Worm (Caenorhabditis elegans) whole organism, L1 larva: Measurements from ENCODE around the gene C08E8.3.

ENCODE experiments used
- F16B12.6 ChIP-seq: fragments of 150-350 bp; optimal IDR thresholded peaks from 2 replicates; lab custom pipeline; 2014; ENCODE audit warnings: missing biosample characterization, missing genetic modification characterization
- elt-2 ChIP-seq: sonication (generic microtip); optimal IDR thresholded peaks from 2 replicates; lab custom pipeline; 2016; ENCODE audit warnings: missing genetic modification characterization, mild to moderate bottlenecking, inconsistent platforms, missing compliant biosample characterization, missing genetic modification reagents
- lsy-2 ChIP-seq, 2 experiments: fragments of 150-350 bp; optimal IDR thresholded peaks; 2 replicates each; lab custom pipeline; 2014; ENCODE audit warnings: missing biosample characterization in 2 of 2, missing genetic modification characterization in 2 of 2
- nhr-28 ChIP-seq: fragments of 150-350 bp; optimal IDR thresholded peaks from 2 replicates; lab custom pipeline; 2014; ENCODE audit warnings: missing biosample characterization, missing genetic modification characterization

ce11 chrV:18378819-18379218 lies 28.9 kb downstream of the C08E8.3 start, which contains the start of gene Y51A2B.8:
- TF ChIP-seq nhr-28 (tag; lab: Kevin White, UChicago), result no peak
- TF ChIP-seq lsy-2 (tag; optimal IDR thresholded peaks at IDR 0.05; lab: Kevin White, UChicago), result no peak
- TF ChIP-seq elt-2 (tag; lab: Kevin White, UChicago), result no peak
- TF ChIP-seq F16B12.6 (tag; lab: Kevin White, UChicago), result no peak
